Fruit fly (Drosophila melanogaster) whole organism, wandering third instar larva: Measurements from ENCODE around the gene Med.

Experiments
- dsf ChIP-seq: sonication (Bioruptor generic); optimal IDR thresholded peaks from 2 replicates; lab custom pipeline; 2016; ENCODE audit warnings: missing biosample characterization, missing genetic modification characterization, borderline replicate concordance
- fru ChIP-seq: fragments of 200-800 bp; sonication (Bioruptor generic); optimal IDR thresholded peaks from 3 replicates; lab custom pipeline; 2016; ENCODE audit warnings: missing biosample characterization, mild to moderate bottlenecking, missing genetic modification characterization
- lola ChIP-seq: fragments of >200 bp; optimal IDR thresholded peaks from 2 replicates; lab custom pipeline; 2017; ENCODE audit warnings: missing biosample characterization, missing genetic modification characterization
- tai ChIP-seq: sonication (Bioruptor generic); optimal IDR thresholded peaks from 2 replicates; lab custom pipeline; 2016; ENCODE audit warnings: missing biosample characterization, missing genetic modification characterization

dm6 chr3R:31596071-31596883 is 14.6 kb upstream of the Med start, which contains the start of gene RpL6:
- no peak for TF ChIP-seq fru (GFP tag; lab: Kevin White, UChicago)
- TF ChIP-seq dsf (GFP tag; lab: Kevin White, UChicago), result no peak
- no peak for TF ChIP-seq tai (GFP tag; lab: Kevin White, UChicago)
- TF ChIP-seq lola (GFP tag; lab: Kevin White, UChicago), result no peak
